Worm (Caenorhabditis elegans) whole organism, L3 larva: ENCODE results near the gene twk-23.

Source experiments
- R02D3.7 ChIP-seq: fragments of 150-350 bp; optimal IDR thresholded peaks from 2 replicates; lab custom pipeline; 2014; ENCODE audit warnings: missing biosample characterization, missing genetic modification characterization
- aly-2 ChIP-seq: fragments of 150-350 bp; optimal IDR thresholded peaks from 2 replicates; lab custom pipeline; 2014; ENCODE audit warnings: missing biosample characterization, missing genetic modification characterization
- ceh-9 ChIP-seq: sonication (generic microtip); optimal IDR thresholded peaks from 2 replicates; lab custom pipeline; 2018; ENCODE audit warnings: missing biosample characterization, missing genetic modification characterization
- egl-27 ChIP-seq: sonication (generic microtip); optimal IDR thresholded peaks from 4 replicates; lab custom pipeline; 2017; ENCODE audit warnings: missing biosample characterization, missing genetic modification reagents, missing genetic modification characterization
- elt-2 ChIP-seq: sonication (generic microtip); optimal IDR thresholded peaks from 2 replicates; lab custom pipeline; 2016; ENCODE audit warnings: missing genetic modification reagents, mild to moderate bottlenecking, missing genetic modification characterization, missing compliant biosample characterization
- elt-3 ChIP-seq, 3 experiments: fragments of 150-350 bp in 1 of 3; sonication (generic microtip) in 2 of 3; optimal IDR thresholded peaks; 2 replicates in 2 of 3; 4 replicates in 1 of 3; lab custom pipeline; 2014 to 2017; ENCODE audit warnings: missing biosample characterization in 3 of 3, missing genetic modification characterization in 3 of 3
- eor-1 ChIP-seq, 2 experiments: fragments of 150-350 bp; optimal IDR thresholded peaks; 2 replicates each; lab custom pipeline; 2014 to 2018; ENCODE audit warnings: missing biosample characterization in 2 of 2, missing genetic modification characterization in 2 of 2
- fkh-10 ChIP-seq: sonication (generic microtip); optimal IDR thresholded peaks from 2 replicates; lab custom pipeline; 2017; ENCODE audit warnings: missing biosample characterization, missing genetic modification reagents, missing genetic modification characterization
- fkh-2 ChIP-seq: fragments of 150-350 bp; optimal IDR thresholded peaks from 2 replicates; lab custom pipeline; 2014; ENCODE audit warnings: missing biosample characterization, missing genetic modification reagents, missing genetic modification characterization
- fos-1 ChIP-seq: fragments of 150-350 bp; optimal IDR thresholded peaks from 2 replicates; lab custom pipeline; 2014; ENCODE audit warnings: missing biosample characterization, missing genetic modification characterization
- hmg-11 ChIP-seq: sonication (generic microtip); optimal IDR thresholded peaks from 2 replicates; lab custom pipeline; 2016; ENCODE audit warnings: missing genetic modification characterization, missing compliant biosample characterization
- jun-1 ChIP-seq: fragments of 150-350 bp; optimal IDR thresholded peaks from 2 replicates; lab custom pipeline; 2014; ENCODE audit warnings: missing biosample characterization, missing genetic modification reagents, missing genetic modification characterization
- mdl-1 ChIP-seq: fragments of 150-350 bp; optimal IDR thresholded peaks from 2 replicates; lab custom pipeline; 2014; ENCODE audit warnings: missing biosample characterization, missing genetic modification characterization
- mml-1 ChIP-seq: fragments of 150-350 bp; sonication (generic microtip); optimal IDR thresholded peaks from 3 replicates; lab custom pipeline; 2014; ENCODE audit warnings: missing biosample characterization, missing genetic modification characterization
- nfya-1 ChIP-seq: sonication (generic microtip); optimal IDR thresholded peaks from 2 replicates; lab custom pipeline; 2017; ENCODE audit warnings: missing genetic modification characterization, mild to moderate bottlenecking, missing compliant biosample characterization, antibody characterized with exemption, moderate library complexity; ENCODE audit not compliant: insufficient read depth
- nhr-11 ChIP-seq: fragments of 150-350 bp; optimal IDR thresholded peaks from 2 replicates; lab custom pipeline; 2014; ENCODE audit warnings: missing biosample characterization, missing genetic modification characterization
- nhr-12 ChIP-seq: fragments of 150-350 bp; optimal IDR thresholded peaks from 2 replicates; lab custom pipeline; 2014; ENCODE audit warnings: missing biosample characterization, missing genetic modification characterization
- nhr-43 ChIP-seq: sonication (generic microtip); optimal IDR thresholded peaks from 2 replicates; lab custom pipeline; 2016; ENCODE audit warnings: mild to moderate bottlenecking, missing genetic modification characterization, missing compliant biosample characterization; ENCODE audit not compliant: poor library complexity, severe bottlenecking
- nhr-67 ChIP-seq: fragments of 150-350 bp; optimal IDR thresholded peaks from 2 replicates; lab custom pipeline; 2014; ENCODE audit warnings: missing biosample characterization, missing genetic modification characterization
- pha-4 ChIP-seq: fragments of 150-350 bp; optimal IDR thresholded peaks from 2 replicates; lab custom pipeline; 2014; ENCODE audit warnings: missing biosample characterization, missing genetic modification reagents, missing genetic modification characterization
- pqm-1 ChIP-seq: fragments of 150-350 bp; optimal IDR thresholded peaks from 2 replicates; lab custom pipeline; 2017; ENCODE audit warnings: missing biosample characterization, missing genetic modification characterization, inconsistent platforms
- sea-2 ChIP-seq: fragments of 150-350 bp; sonication (generic microtip); optimal IDR thresholded peaks from 4 replicates; lab custom pipeline; 2014; ENCODE audit warnings: missing biosample characterization, missing genetic modification reagents, missing genetic modification characterization
- skn-1 ChIP-seq: fragments of 150-350 bp; optimal IDR thresholded peaks from 2 replicates; lab custom pipeline; 2014; ENCODE audit warnings: missing biosample characterization, missing genetic modification characterization
- snpc-4 ChIP-seq: fragments of 150-350 bp; optimal IDR thresholded peaks from 2 replicates; lab custom pipeline; 2014; ENCODE audit warnings: missing biosample characterization, missing genetic modification characterization
- tbx-2 ChIP-seq: sonication (generic microtip); optimal IDR thresholded peaks from 2 replicates; lab custom pipeline; 2016; ENCODE audit warnings: mild to moderate bottlenecking, missing genetic modification characterization, missing compliant biosample characterization
- unc-39 ChIP-seq: sonication (generic microtip); optimal IDR thresholded peaks from 4 replicates; lab custom pipeline; 2017; ENCODE audit warnings: missing biosample characterization, missing genetic modification characterization
- unc-62 ChIP-seq: fragments of 150-350 bp; sonication (generic microtip); optimal IDR thresholded peaks from 4 replicates; lab custom pipeline; 2014; ENCODE audit warnings: missing biosample characterization, missing genetic modification reagents, missing genetic modification characterization
- ztf-11 ChIP-seq: fragments of 150-350 bp; optimal IDR thresholded peaks from 2 replicates; lab custom pipeline; 2014; ENCODE audit warnings: missing biosample characterization, missing genetic modification characterization

Gene twk-23

ce11 chrX:13785268-13785667 lies 38.1 kb downstream of the twk-23 start, which contains the start of gene F55F3.4:
F55F3.4 (plus strand) TSS chrX:13785568.
- TF ChIP-seq ztf-11 (tag; lab: Kevin White, UChicago) (no peak), elt-3 (tag; optimal IDR thresholded peaks at IDR 0.05; lab: Kevin White, UChicago) (no peak), unc-39 (tag; lab: Kevin White, UChicago) (no peak), unc-62 (GFP tag; lab: Kevin White, UChicago) (no peak), fkh-10 (GFP tag; lab: Kevin White, UChicago) (no peak), mml-1 (tag; lab: Kevin White, UChicago) (no peak), fos-1 (tag; lab: Kevin White, UChicago) (no peak), elt-2 (tag; lab: Kevin White, UChicago) (no peak), nhr-11 (tag; lab: Kevin White, UChicago) (no peak), egl-27 (tag; lab: Kevin White, UChicago) (no peak), sea-2 (GFP tag; lab: Kevin White, UChicago) (no peak), jun-1 (tag; lab: Kevin White, UChicago) (no peak), hmg-11 (no peak), aly-2 (tag; lab: Kevin White, UChicago) (no peak), ceh-9 (tag; lab: Kevin White, UChicago) (no peak)

ce11 chrX:13782074-13782462 lies 41.3 kb downstream of the twk-23 start:
- TF ChIP-seq pha-4 (tag; lab: Kevin White, UChicago) (peak; percentile 26), elt-2 (tag; lab: Kevin White, UChicago) (peak; percentile 20), fos-1 (tag; lab: Kevin White, UChicago) (no peak), nhr-12 (tag; lab: Kevin White, UChicago) (no peak)

ce11 chrX:13781445-13782073 lies 41.8 kb downstream of the twk-23 start:
- TF ChIP-seq tbx-2 (tag; lab: Kevin White, UChicago) (peak; percentile 11), nfya-1 (tag; lab: Kevin White, UChicago) (peak; percentile 35), hmg-11 (peak; percentile 10), eor-1 (tag; optimal IDR thresholded peaks at IDR 0.05; lab: Kevin White, UChicago) (no peak), nhr-43 (peak; percentile 80), fos-1 (tag; lab: Kevin White, UChicago) (no peak), elt-2 (tag; lab: Kevin White, UChicago) (peak; percentile 13)

- TF ChIP-seq elt-2 (tag; lab: Kevin White, UChicago): peak; percentile 61
- TF ChIP-seq fos-1 (tag; lab: Kevin White, UChicago): no peak
These were observed 47.9 kb downstream of the twk-23 start for ce11 chrX:13775508-13775907.

ce11 chrX:13774144-13774543 lies 49.2 kb downstream of the twk-23 start:
- TF ChIP-seq fkh-2 (no peak), R02D3.7 (no peak), elt-2 (tag; lab: Kevin White, UChicago) (peak; percentile 86), pha-4 (tag; lab: Kevin White, UChicago) (peak; percentile 26), nhr-67 (no peak), pqm-1 (peak; percentile 75)

- TF ChIP-seq skn-1 (tag; lab: Kevin White, UChicago) (peak; percentile 67), elt-2 (tag; lab: Kevin White, UChicago) (peak; percentile 95), mdl-1 (tag; lab: Kevin White, UChicago) (no peak), jun-1 (tag; lab: Kevin White, UChicago) (peak; percentile 4), sea-2 (GFP tag; lab: Kevin White, UChicago) (no peak), snpc-4 (tag; lab: Kevin White, UChicago) (no peak), tbx-2 (tag; lab: Kevin White, UChicago) (no peak), pqm-1 (peak; percentile 84), fkh-2 (no peak)
These were observed 50.6 kb downstream of the twk-23 start for ce11 chrX:13772734-13773133.
